Worm (Caenorhabditis elegans): Measurements from ENCODE around the gene ceh-57.

- no peak for TF ChIP-seq nhr-77 (tag; optimal IDR thresholded peaks at IDR 0.05)
- TF ChIP-seq nhr-12 (tag; optimal IDR thresholded peaks at IDR 0.05), result no peak
- TF ChIP-seq skn-1 (tag; optimal IDR thresholded peaks at IDR 0.05), result no peak
- TF ChIP-seq fkh-10 (GFP tag; optimal IDR thresholded peaks at IDR 0.05), result no peak
- TF ChIP-seq mdl-1 (tag; optimal IDR thresholded peaks at IDR 0.05), result peak; percentile 20
Measured at ce11 chrII:10388041-10388706, 21.1 kb upstream of the ceh-57 start.
